Worm (Caenorhabditis elegans): ENCODE results near the gene W09D10.5.

DNA sequence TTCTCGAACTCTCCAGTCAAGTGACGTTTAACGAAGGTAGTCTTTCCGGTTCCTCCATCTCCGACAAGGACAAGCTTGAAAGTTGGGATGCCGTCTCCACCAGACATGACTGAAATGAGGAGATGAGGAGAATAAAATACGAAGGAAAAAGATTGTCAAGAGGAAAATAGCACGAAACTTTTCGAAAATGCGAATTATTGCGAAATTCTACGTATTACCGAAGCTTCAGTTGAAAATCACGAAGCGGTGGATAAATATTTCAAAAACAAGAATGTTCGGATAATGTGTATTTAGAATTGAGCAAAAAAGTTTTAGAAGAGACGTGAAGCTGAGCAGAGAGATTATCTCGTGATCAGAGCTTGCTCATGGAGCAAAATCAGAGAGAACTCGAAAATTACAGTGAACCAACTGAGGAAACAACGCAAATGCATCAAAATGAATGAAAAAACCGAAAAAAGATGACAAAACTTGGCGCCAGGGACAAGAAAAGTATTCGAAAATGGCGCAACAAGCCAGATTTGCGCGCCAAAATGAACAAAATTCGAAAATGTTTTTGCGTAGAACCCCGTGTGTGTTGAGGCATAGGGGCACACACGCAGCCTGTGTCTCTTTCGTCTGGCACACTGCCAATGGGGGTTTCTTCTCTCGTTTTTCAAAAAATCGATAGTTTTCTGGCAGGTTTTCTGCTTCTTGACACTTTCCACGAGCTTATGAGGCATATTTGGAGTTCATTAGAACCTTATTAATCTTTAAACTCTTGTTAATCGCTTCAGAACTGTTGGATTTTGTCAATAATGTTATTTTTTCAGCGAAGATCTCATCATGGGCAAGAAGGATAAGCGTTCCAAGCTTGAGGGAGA, 36.5 kb upstream of the W09D10.5 start, which contains the start of the genes ran-1 and dkc-1:
- no peak for TF ChIP-seq ZK546.5 (tag; optimal IDR thresholded peaks at IDR 0.05)
- TF ChIP-seq R02D3.7 (tag; optimal IDR thresholded peaks at IDR 0.05) = no peak
- TF ChIP-seq ztf-4 (tag; optimal IDR thresholded peaks at IDR 0.05) = no peak
- no peak for TF ChIP-seq ama-1 (optimal IDR thresholded peaks at IDR 0.05)
- peak; percentile 90 for TF ChIP-seq unc-55 (GFP tag; optimal IDR thresholded peaks at IDR 0.05)
- TF ChIP-seq sma-9 (GFP tag; optimal IDR thresholded peaks at IDR 0.05) = no peak
- TF ChIP-seq sma-9 (tag; optimal IDR thresholded peaks at IDR 0.05) = no peak
- TF ChIP-seq snpc-4 (tag; optimal IDR thresholded peaks at IDR 0.05) = no peak
- TF ChIP-seq unc-62 (GFP tag; optimal IDR thresholded peaks at IDR 0.05) = no peak
- TF ChIP-seq unc-39 (tag; optimal IDR thresholded peaks at IDR 0.05) = no peak
- no peak for TF ChIP-seq nhr-77 (tag; optimal IDR thresholded peaks at IDR 0.05)
- no peak for TF ChIP-seq lin-39 (tag; optimal IDR thresholded peaks at IDR 0.05)
- TF ChIP-seq skn-1 (tag; optimal IDR thresholded peaks at IDR 0.05) = no peak
- peak; percentile 43 for TF ChIP-seq F13H6.1 (tag; optimal IDR thresholded peaks at IDR 0.05)
- TF ChIP-seq nhr-237 (tag; optimal IDR thresholded peaks at IDR 0.05) = no peak

Data from whole organism, L2 larva.